Fruit fly (Drosophila melanogaster): ENCODE measurements around the gene CG44002.

The CG44002 gene

DNA sequence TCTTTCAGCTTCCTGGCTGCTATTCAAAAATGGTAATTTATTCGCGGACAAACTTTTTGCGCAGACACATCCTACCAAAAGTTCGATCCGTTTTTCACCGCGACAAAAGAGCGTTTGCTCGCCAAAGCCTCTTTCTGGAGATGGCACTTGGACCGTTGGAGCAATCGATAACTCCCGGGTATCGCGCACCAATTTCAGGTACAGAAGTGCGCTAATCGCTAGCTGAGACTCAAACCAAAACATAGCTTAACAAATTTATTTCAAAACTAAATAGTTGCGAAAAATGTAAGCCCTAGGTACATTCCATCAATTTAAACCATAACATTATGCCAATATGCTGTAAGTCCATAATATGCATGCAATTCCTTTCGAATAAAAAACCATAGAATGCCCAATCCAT lies 26.2 kb downstream of the CG44002 start, which contains the start of gene toc (continued):
- peak; percentile 12 for TF ChIP-seq CG10267 (tag; optimal IDR thresholded peaks at IDR 0.05)
- TF ChIP-seq yki (optimal IDR thresholded peaks at IDR 0.05), result no peak
- no peak for TF ChIP-seq CG9797 (GFP tag; optimal IDR thresholded peaks at IDR 0.05)
- TF ChIP-seq sens (GFP tag), result peak; percentile 72
- TF ChIP-seq CG13894 (tag; optimal IDR thresholded peaks at IDR 0.05), result peak; percentile 5
- TF ChIP-seq HLH4C (GFP tag; IDR thresholded peaks at IDR 0.05; ENCODE audit: partially characterized antibody), result peak; percentile 89
- no peak for TF ChIP-seq luna (GFP tag; optimal IDR thresholded peaks at IDR 0.05)
- TF ChIP-seq CG7556 (GFP tag; optimal IDR thresholded peaks at IDR 0.05), result no peak
- no peak for TF ChIP-seq btn (GFP tag; optimal IDR thresholded peaks at IDR 0.05)
- TF ChIP-seq CG1603 (tag; optimal IDR thresholded peaks at IDR 0.05), result peak; percentile 73
- peak; percentile 67 for TF ChIP-seq vvl (GFP tag; IDR thresholded peaks at IDR 0.05)
- TF ChIP-seq CG1602 (GFP tag; optimal IDR thresholded peaks at IDR 0.05), result no peak
- TF ChIP-seq CG17186 (GFP tag; optimal IDR thresholded peaks at IDR 0.05), result peak; percentile 97
- no peak for TF ChIP-seq Neu2 (GFP tag; optimal IDR thresholded peaks at IDR 0.05; ENCODE audit: borderline replicate concordance)
- no peak for TF ChIP-seq pum (GFP tag; optimal IDR thresholded peaks at IDR 0.05)
- no peak for TF ChIP-seq trh (GFP tag; optimal IDR thresholded peaks at IDR 0.05)
- no peak for TF ChIP-seq D19A (tag; optimal IDR thresholded peaks at IDR 0.05)
- TF ChIP-seq zen (tag; optimal IDR thresholded peaks at IDR 0.05), result no peak
- no peak for TF ChIP-seq CG31441 (GFP tag; IDR thresholded peaks at IDR 0.05)
- peak; percentile 25 for TF ChIP-seq CG12769 (tag; optimal IDR thresholded peaks at IDR 0.05)
- TF ChIP-seq fd102C (GFP tag; optimal IDR thresholded peaks at IDR 0.05), result no peak
- no peak for TF ChIP-seq sob (GFP tag; IDR thresholded peaks at IDR 0.05)
- TF ChIP-seq CG34422 (GFP tag; IDR thresholded peaks at IDR 0.05), result no peak
- TF ChIP-seq D (optimal IDR thresholded peaks at IDR 0.05), result no peak
- no peak for TF ChIP-seq D (GFP tag; optimal IDR thresholded peaks at IDR 0.05)
- TF ChIP-seq Rfx (GFP tag; IDR thresholded peaks at IDR 0.05), result peak; percentile 66
- TF ChIP-seq Stat92E (GFP tag; optimal IDR thresholded peaks at IDR 0.05), result no peak
- no peak for TF ChIP-seq CG11085 (GFP tag; IDR thresholded peaks at IDR 0.05)
- no peak for TF ChIP-seq CG10654 (GFP tag; optimal IDR thresholded peaks at IDR 0.05)
- no peak for TF ChIP-seq CG13296 (GFP tag; optimal IDR thresholded peaks at IDR 0.05)
- TF ChIP-seq jigr1 (GFP tag; IDR thresholded peaks at IDR 0.05), result no peak
- peak; percentile 13 for TF ChIP-seq Fer1 (GFP tag; optimal IDR thresholded peaks at IDR 0.05)
- no peak for TF ChIP-seq ftz-f1 (GFP tag; optimal IDR thresholded peaks at IDR 0.05)
- peak; percentile 21 for TF ChIP-seq CG12391 (tag; optimal IDR thresholded peaks at IDR 0.05)
- TF ChIP-seq CG4424 (GFP tag; optimal IDR thresholded peaks at IDR 0.05), result no peak
- TF ChIP-seq pb (GFP tag; optimal IDR thresholded peaks at IDR 0.05), result no peak
- peak; percentile 27 for TF ChIP-seq CG13624 (GFP tag; optimal IDR thresholded peaks at IDR 0.05)
- no peak for TF ChIP-seq Usf (GFP tag; optimal IDR thresholded peaks at IDR 0.05)
- TF ChIP-seq slbo (GFP tag; IDR thresholded peaks at IDR 0.05), result peak; percentile 27; the same call in 1 of the 2 replicates
- TF ChIP-seq CG10959 (GFP tag; IDR thresholded peaks at IDR 0.05), result no peak
- no peak for TF ChIP-seq CG30020 (tag; optimal IDR thresholded peaks at IDR 0.05)
- TF ChIP-seq CG6272 (GFP tag; IDR thresholded peaks at IDR 0.05), result no peak
- peak; percentile 79 for TF ChIP-seq sna (GFP tag; IDR thresholded peaks at IDR 0.05; ENCODE audit: partially characterized antibody)
- TF ChIP-seq zfh1 (GFP tag; IDR thresholded peaks at IDR 0.05), result peak; percentile 45; the same call in 1 of the 3 replicates
- TF ChIP-seq gcm2 (GFP tag; optimal IDR thresholded peaks at IDR 0.05), result no peak
- no peak for TF ChIP-seq Ravus (GFP tag; IDR thresholded peaks at IDR 0.05)
- no peak for TF ChIP-seq Fer3 (tag; optimal IDR thresholded peaks at IDR 0.05)
- TF ChIP-seq CG2129 (GFP tag; IDR thresholded peaks at IDR 0.05; ENCODE audit: partially characterized antibody), result peak; percentile 33; the same call in 1 of the 2 replicates
- TF ChIP-seq CG15269 (tag; optimal IDR thresholded peaks at IDR 0.05), result no peak
- peak; percentile 4 for TF ChIP-seq CG5180 (GFP tag; optimal IDR thresholded peaks at IDR 0.05)
- no peak for TF ChIP-seq NK7.1 (GFP tag; optimal IDR thresholded peaks at IDR 0.05)
- peak; percentile 22; the same call in 1 of the 3 replicates for TF ChIP-seq Dbx (GFP tag; IDR thresholded peaks at IDR 0.05)
